Worm (Caenorhabditis elegans): ENCODE results near the gene F49C5.9.

DNA sequence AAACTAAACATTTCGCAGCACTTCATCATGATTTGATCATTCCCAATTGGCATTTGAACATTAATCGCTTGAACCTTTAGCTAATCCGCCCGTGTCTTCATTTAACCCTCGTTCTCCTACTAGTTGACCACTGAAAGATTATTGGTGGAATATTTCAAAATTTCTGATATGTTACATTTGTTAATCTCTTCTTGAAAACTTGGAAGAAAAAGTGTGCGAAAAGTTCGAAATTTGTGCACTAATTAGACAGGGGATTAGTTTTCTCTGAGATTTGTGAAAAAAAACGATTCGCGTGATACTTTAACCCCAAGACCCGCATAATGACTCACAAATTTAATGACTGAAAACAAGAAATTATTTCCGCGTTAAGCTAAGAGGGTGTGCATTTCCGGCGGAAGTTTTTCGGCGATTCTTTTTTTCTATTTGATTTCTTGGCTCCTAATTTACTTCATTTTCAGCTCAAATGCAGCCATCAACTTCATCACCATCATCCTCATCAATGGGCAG lies 9.1 kb downstream of the F49C5.9 start, which contains the start of gene nimk-1:
- TF ChIP-seq nhr-25 (tag; optimal IDR thresholded peaks at IDR 0.05) (no peak), nhr-6 (tag; optimal IDR thresholded peaks at IDR 0.05) (no peak), ceh-16 (tag; optimal IDR thresholded peaks at IDR 0.05) (no peak), sma-3 (GFP tag; optimal IDR thresholded peaks at IDR 0.05) (no peak), R02D3.7 (tag; optimal IDR thresholded peaks at IDR 0.05) (no peak), zag-1 (tag; optimal IDR thresholded peaks at IDR 0.05) (no peak), lsy-2 (tag; optimal IDR thresholded peaks at IDR 0.05) (no peak), mdl-1 (tag; optimal IDR thresholded peaks at IDR 0.05) (no peak), unc-62 (GFP tag; optimal IDR thresholded peaks at IDR 0.05) (no peak)
